Fruit fly (Drosophila melanogaster): Measurements from ENCODE around the gene mRpS30.

- TF ChIP-seq psq (optimal IDR thresholded peaks at IDR 0.05) (no peak), Dll (optimal IDR thresholded peaks at IDR 0.05) (no peak)
Observed at dm6 chrX:15807915-15808314, 22.1 kb downstream of the mRpS30 start.
